Worm (Caenorhabditis elegans) whole organism, L3 larva: ENCODE measurements around the gene srh-170.
A peak's percentile ranks its signal among the peaks of the same experiment; 100 is the strongest.

Experiments
- ZK546.5 ChIP-seq: sonication (generic microtip); optimal IDR thresholded peaks from 2 replicates; lab custom pipeline; 2017; ENCODE audit warnings: missing biosample characterization, missing genetic modification characterization
- ama-1 ChIP-seq: fragments of 150-350 bp; optimal IDR thresholded peaks from 2 replicates; lab custom pipeline; 2018
- egl-27 ChIP-seq: sonication (generic microtip); optimal IDR thresholded peaks from 4 replicates; lab custom pipeline; 2017; ENCODE audit warnings: missing biosample characterization, missing genetic modification reagents, missing genetic modification characterization
- elt-2 ChIP-seq: sonication (generic microtip); optimal IDR thresholded peaks from 2 replicates; lab custom pipeline; 2016; ENCODE audit warnings: missing genetic modification reagents, mild to moderate bottlenecking, missing genetic modification characterization, missing compliant biosample characterization
- eor-1 ChIP-seq, 2 experiments: fragments of 150-350 bp; optimal IDR thresholded peaks; 2 replicates each; lab custom pipeline; 2014 to 2018; ENCODE audit warnings: missing biosample characterization in 2 of 2, missing genetic modification characterization in 2 of 2
- jun-1 ChIP-seq: fragments of 150-350 bp; optimal IDR thresholded peaks from 2 replicates; lab custom pipeline; 2014; ENCODE audit warnings: missing biosample characterization, missing genetic modification reagents, missing genetic modification characterization
- nfya-1 ChIP-seq: sonication (generic microtip); optimal IDR thresholded peaks from 2 replicates; lab custom pipeline; 2017; ENCODE audit warnings: missing genetic modification characterization, mild to moderate bottlenecking, missing compliant biosample characterization, antibody characterized with exemption, moderate library complexity; ENCODE audit not compliant: insufficient read depth
- nhr-76 ChIP-seq: fragments of 150-350 bp; sonication (generic microtip); optimal IDR thresholded peaks from 5 replicates; lab custom pipeline; 2014; ENCODE audit warnings: missing biosample characterization, missing genetic modification characterization
- pha-4 ChIP-seq: fragments of 150-350 bp; optimal IDR thresholded peaks from 2 replicates; lab custom pipeline; 2014; ENCODE audit warnings: missing biosample characterization, missing genetic modification reagents, missing genetic modification characterization
- pqm-1 ChIP-seq: fragments of 150-350 bp; optimal IDR thresholded peaks from 2 replicates; lab custom pipeline; 2017; ENCODE audit warnings: missing biosample characterization, missing genetic modification characterization, inconsistent platforms

ce11 chrV:15425368-15426091, 36.9 kb upstream of the srh-170 start, which contains the start of gene Y36E3A.2:
- TF ChIP-seq ZK546.5 (no peak), jun-1 (tag; lab: Kevin White, UChicago) (no peak), nfya-1 (tag; lab: Kevin White, UChicago) (no peak), nhr-76 (tag; lab: Kevin White, UChicago) (no peak), pha-4 (peak; percentile 1), egl-27 (tag; lab: Kevin White, UChicago) (no peak), eor-1 (tag; optimal IDR thresholded peaks at IDR 0.05; lab: Kevin White, UChicago) (no peak), elt-2 (tag; lab: Kevin White, UChicago) (peak; percentile 70), pqm-1 (tag; lab: Kevin White, UChicago) (no peak), ama-1 (lab: Kevin White, UChicago) (no peak)
